Fruit fly (Drosophila melanogaster) Kc167 (cell line): ENCODE measurements around the gene CG43673.

ENCODE experiments used
- Myc ChIP-seq: fragments of >200 bp; optimal IDR thresholded peaks from 2 replicates; lab custom pipeline; 2017; ENCODE audit warnings: missing external identifiers
- Sin3A ChIP-seq: fragments of >200 bp; optimal IDR thresholded peaks from 2 replicates; lab custom pipeline; 2018; ENCODE audit warnings: missing external identifiers
- h ChIP-seq: fragments of >200 bp; optimal IDR thresholded peaks from 3 replicates; lab custom pipeline; 2018; ENCODE audit warnings: missing external identifiers
- insv ChIP-seq: fragments of >200 bp; optimal IDR thresholded peaks from 3 replicates; lab custom pipeline; 2018; ENCODE audit warnings: missing external identifiers
- psq ChIP-seq: fragments of >200 bp; optimal IDR thresholded peaks from 2 replicates; lab custom pipeline; 2017; ENCODE audit warnings: missing external identifiers
- ttk ChIP-seq: sonication (Bioruptor generic); optimal IDR thresholded peaks from 2 replicates; lab custom pipeline; 2017; ENCODE audit warnings: missing external identifiers

dm6 chrX:15759752-15760446 lies 19.0 kb upstream of the CG43673 start:
- TF ChIP-seq ttk (lab: Kevin White, UChicago) (no peak), psq (lab: Kevin White, UChicago) (no peak), h (lab: Kevin White, UChicago) (no peak), Sin3A (no peak), Myc (lab: Kevin White, UChicago) (no peak), insv (lab: Kevin White, UChicago) (no peak)
